Worm (Caenorhabditis elegans) whole organism, mixed stage, embryonic: ENCODE data around the gene Y40A1A.3.

ENCODE experiments used
- blmp-1 ChIP-seq: fragments of 150-350 bp; optimal IDR thresholded peaks from 2 replicates; lab custom pipeline; 2014; ENCODE audit warnings: missing biosample characterization, missing genetic modification characterization
- ceh-39 ChIP-seq: fragments of 150-350 bp; optimal IDR thresholded peaks from 2 replicates; lab custom pipeline; 2014; ENCODE audit warnings: missing biosample characterization, missing genetic modification characterization
- ceh-83 ChIP-seq: fragments of 200-800 bp; sonication (Bioruptor generic); optimal IDR thresholded peaks from 2 replicates; lab custom pipeline; 2018; ENCODE audit warnings: mild to moderate bottlenecking, missing genetic modification characterization, missing compliant biosample characterization
- elt-3 ChIP-seq: fragments of 150-350 bp; optimal IDR thresholded peaks from 2 replicates; lab custom pipeline; 2014; ENCODE audit warnings: missing biosample characterization, missing genetic modification characterization
- lin-13 ChIP-seq: fragments of 150-350 bp; optimal IDR thresholded peaks from 2 replicates; lab custom pipeline; 2014; ENCODE audit warnings: missing biosample characterization, missing genetic modification characterization
- lsy-2 ChIP-seq: fragments of 150-350 bp; optimal IDR thresholded peaks from 2 replicates; lab custom pipeline; 2014; ENCODE audit warnings: missing biosample characterization, missing genetic modification characterization
- nhr-12 ChIP-seq: fragments of 150-350 bp; optimal IDR thresholded peaks from 2 replicates; lab custom pipeline; 2014; ENCODE audit warnings: missing biosample characterization, missing genetic modification characterization
- nhr-237 ChIP-seq: fragments of 150-350 bp; optimal IDR thresholded peaks from 2 replicates; lab custom pipeline; 2014; ENCODE audit warnings: missing biosample characterization, missing genetic modification characterization
- nhr-28 ChIP-seq: fragments of 150-350 bp; optimal IDR thresholded peaks from 2 replicates; lab custom pipeline; 2014; ENCODE audit warnings: missing biosample characterization, missing genetic modification characterization

DNA sequence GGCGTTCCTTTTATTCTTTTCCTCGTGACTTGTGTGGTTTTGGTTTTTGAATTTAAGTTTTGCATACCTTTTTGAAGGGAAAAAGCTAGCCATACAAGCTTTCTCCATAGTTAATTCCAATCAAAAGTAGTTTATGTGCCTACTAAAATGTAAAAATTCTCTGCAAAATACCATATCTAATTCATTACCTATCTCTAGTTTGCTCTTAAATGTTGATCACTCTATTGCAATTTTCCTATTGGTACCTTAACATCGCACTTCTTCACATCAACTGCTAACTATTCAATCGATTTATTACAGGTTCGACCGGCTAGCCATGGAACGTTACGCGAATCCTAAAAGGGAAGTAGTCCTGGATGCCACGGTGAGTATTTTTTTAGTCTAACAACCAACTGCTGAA is 35.6 kb downstream of the Y40A1A.3 start, which contains the start of gene F52D2.7:
- TF ChIP-seq blmp-1 (tag; lab: Kevin White, UChicago) (no peak), ceh-83 (no peak), nhr-237 (tag; lab: Kevin White, UChicago) (no peak), nhr-12 (no peak), elt-3 (tag; lab: Kevin White, UChicago) (no peak), ceh-39 (tag; lab: Kevin White, UChicago) (no peak), lsy-2 (no peak), lin-13 (tag; lab: Kevin White, UChicago) (no peak), nhr-28 (tag; lab: Kevin White, UChicago) (no peak)
